Worm (Caenorhabditis elegans) whole organism, late embryonic: Measurements from ENCODE around the gene nlp-43.
A peak's percentile ranks its signal among the peaks of the same experiment; 100 is the strongest.

Experiments used
- C08G9.2 ChIP-seq: sonication (generic microtip); optimal IDR thresholded peaks from 2 replicates; lab custom pipeline; 2016; ENCODE audit warnings: mild to moderate bottlenecking, missing genetic modification characterization, moderate library complexity, missing compliant biosample characterization
- C38D4.7 ChIP-seq: fragments of 200-800 bp; sonication (Bioruptor generic); optimal IDR thresholded peaks from 2 replicates; lab custom pipeline; 2018; ENCODE audit warnings: mild to moderate bottlenecking, missing genetic modification characterization, moderate library complexity, missing compliant biosample characterization
- K02D7.2 ChIP-seq: sonication (generic microtip); optimal IDR thresholded peaks from 2 replicates; lab custom pipeline; 2017; ENCODE audit warnings: mild to moderate bottlenecking, missing genetic modification characterization, missing compliant biosample characterization
- T23F11.4 ChIP-seq: fragments of 200-800 bp; sonication (Bioruptor generic); optimal IDR thresholded peaks from 2 replicates; lab custom pipeline; 2018; ENCODE audit warnings: mild to moderate bottlenecking, missing genetic modification characterization, missing compliant biosample characterization
- Y22D7AL.16 ChIP-seq: sonication (generic microtip); optimal IDR thresholded peaks from 2 replicates; lab custom pipeline; 2016; ENCODE audit warnings: missing genetic modification characterization, missing compliant biosample characterization
- ahr-1 ChIP-seq: sonication (generic microtip); optimal IDR thresholded peaks from 2 replicates; lab custom pipeline; 2016; ENCODE audit warnings: missing genetic modification characterization, missing compliant biosample characterization
- ceh-18 ChIP-seq: sonication (generic microtip); optimal IDR thresholded peaks from 2 replicates; lab custom pipeline; 2016; ENCODE audit warnings: missing genetic modification characterization, missing compliant biosample characterization
- ceh-2 ChIP-seq: sonication (generic microtip); optimal IDR thresholded peaks from 2 replicates; lab custom pipeline; 2016; ENCODE audit warnings: missing genotype, missing genetic modification characterization, missing compliant biosample characterization
- ceh-22 ChIP-seq: sonication (generic microtip); optimal IDR thresholded peaks from 2 replicates; lab custom pipeline; 2017; ENCODE audit warnings: missing biosample characterization, missing genetic modification characterization
- ceh-24 ChIP-seq: sonication (generic microtip); optimal IDR thresholded peaks from 2 replicates; lab custom pipeline; 2016; ENCODE audit warnings: mild to moderate bottlenecking, missing genetic modification characterization, missing compliant biosample characterization
- ceh-30 ChIP-seq: fragments of 150-350 bp; optimal IDR thresholded peaks from 2 replicates; lab custom pipeline; 2014; ENCODE audit warnings: missing biosample characterization, missing genetic modification characterization
- ceh-31 ChIP-seq: sonication (generic microtip); optimal IDR thresholded peaks from 2 replicates; lab custom pipeline; 2016; ENCODE audit warnings: missing genetic modification characterization, missing compliant biosample characterization
- ceh-45 ChIP-seq: fragments of 200-800 bp; sonication (Bioruptor generic); IDR thresholded peaks from 2 replicates; pipeline ENCODE4 v1.3.6; 2022; ENCODE audit warnings: missing genetic modification reagents, missing genetic modification characterization, missing compliant biosample characterization
- ceh-48 ChIP-seq: sonication (generic microtip); optimal IDR thresholded peaks from 2 replicates; lab custom pipeline; 2016; ENCODE audit warnings: missing genetic modification characterization, inconsistent platforms, missing compliant biosample characterization
- che-1 ChIP-seq: sonication (generic microtip); optimal IDR thresholded peaks from 2 replicates; lab custom pipeline; 2016; ENCODE audit warnings: mild to moderate bottlenecking, missing genetic modification characterization, missing compliant biosample characterization
- dmd-4 ChIP-seq: sonication (generic microtip); optimal IDR thresholded peaks from 2 replicates; lab custom pipeline; 2016; ENCODE audit warnings: borderline replicate concordance, missing genetic modification characterization, missing compliant biosample characterization
- elt-2 ChIP-seq: sonication (generic microtip); optimal IDR thresholded peaks from 2 replicates; lab custom pipeline; 2016; ENCODE audit warnings: missing genetic modification reagents, missing genetic modification characterization, missing compliant biosample characterization
- elt-4 ChIP-seq: sonication (generic microtip); optimal IDR thresholded peaks from 2 replicates; lab custom pipeline; 2016; ENCODE audit warnings: missing genetic modification characterization, missing compliant biosample characterization
- ets-4 ChIP-seq: sonication (generic microtip); optimal IDR thresholded peaks from 2 replicates; lab custom pipeline; 2016; ENCODE audit warnings: missing genetic modification characterization, missing compliant biosample characterization
- eyg-1 ChIP-seq: sonication (generic microtip); optimal IDR thresholded peaks from 2 replicates; lab custom pipeline; 2016; ENCODE audit warnings: missing genotype, missing genetic modification characterization, missing compliant biosample characterization
- fax-1 ChIP-seq: sonication (generic microtip); optimal IDR thresholded peaks from 2 replicates; lab custom pipeline; 2016; ENCODE audit warnings: missing genotype, missing genetic modification characterization, missing compliant biosample characterization
- fkh-6 ChIP-seq: sonication (generic microtip); optimal IDR thresholded peaks from 2 replicates; lab custom pipeline; 2016; ENCODE audit warnings: missing genetic modification characterization, missing compliant biosample characterization
- gmeb-2 ChIP-seq: sonication (generic microtip); optimal IDR thresholded peaks from 2 replicates; lab custom pipeline; 2016; ENCODE audit warnings: missing genetic modification characterization, inconsistent platforms, missing compliant biosample characterization
- hlh-13 ChIP-seq: fragments of 200-800 bp; sonication (Bioruptor generic); optimal IDR thresholded peaks from 2 replicates; lab custom pipeline; 2018; ENCODE audit warnings: mild to moderate bottlenecking, missing genetic modification characterization, missing compliant biosample characterization
- hlh-30 ChIP-seq: sonication (generic microtip); optimal IDR thresholded peaks from 2 replicates; lab custom pipeline; 2017; ENCODE audit warnings: antibody characterized with exemption, missing genetic modification characterization, missing compliant biosample characterization; ENCODE audit not compliant: insufficient read depth
- hlh-6 ChIP-seq: sonication (generic microtip); optimal IDR thresholded peaks from 2 replicates; lab custom pipeline; 2016; ENCODE audit warnings: missing genotype, missing genetic modification characterization, missing compliant biosample characterization
- hlh-8 ChIP-seq: sonication (generic microtip); optimal IDR thresholded peaks from 2 replicates; lab custom pipeline; 2016; ENCODE audit warnings: missing genotype, missing genetic modification characterization, missing compliant biosample characterization
- lin-11 ChIP-seq: fragments of 200-800 bp; sonication (Bioruptor generic); optimal IDR thresholded peaks from 2 replicates; lab custom pipeline; 2018; ENCODE audit warnings: mild to moderate bottlenecking, missing genetic modification characterization, missing compliant biosample characterization
- mec-3 ChIP-seq: sonication (generic microtip); optimal IDR thresholded peaks from 2 replicates; lab custom pipeline; 2016; ENCODE audit warnings: borderline replicate concordance, missing genetic modification characterization, missing compliant biosample characterization
- nfya-1 ChIP-seq: sonication (generic microtip); optimal IDR thresholded peaks from 2 replicates; lab custom pipeline; 2017; ENCODE audit warnings: missing genetic modification characterization, mild to moderate bottlenecking, missing compliant biosample characterization, antibody characterized with exemption, moderate library complexity
- npax-4 ChIP-seq: sonication (generic microtip); optimal IDR thresholded peaks from 2 replicates; lab custom pipeline; 2016; ENCODE audit warnings: missing genetic modification characterization, missing compliant biosample characterization
- odd-2 ChIP-seq: sonication (generic microtip); optimal IDR thresholded peaks from 2 replicates; lab custom pipeline; 2017; ENCODE audit warnings: antibody characterized with exemption, mild to moderate bottlenecking, missing genetic modification characterization, missing compliant biosample characterization
- pag-3 ChIP-seq: sonication (generic microtip); optimal IDR thresholded peaks from 2 replicates; lab custom pipeline; 2016; ENCODE audit warnings: missing compliant biosample characterization, missing genetic modification characterization, borderline replicate concordance
- pat-9 ChIP-seq: fragments of 200-800 bp; sonication (Bioruptor generic); optimal IDR thresholded peaks from 2 replicates; lab custom pipeline; 2018; ENCODE audit warnings: mild to moderate bottlenecking, missing genetic modification characterization, moderate library complexity, missing compliant biosample characterization
- pha-4 ChIP-seq: fragments of 150-350 bp; optimal IDR thresholded peaks from 2 replicates; lab custom pipeline; 2018; ENCODE audit warnings: missing biosample characterization, missing genetic modification reagents, missing genetic modification characterization
- rnt-1 ChIP-seq: sonication (generic microtip); optimal IDR thresholded peaks from 2 replicates; lab custom pipeline; 2016; ENCODE audit warnings: missing genetic modification characterization, missing compliant biosample characterization
- sdc-2 ChIP-seq: sonication (generic microtip); optimal IDR thresholded peaks from 2 replicates; lab custom pipeline; 2016; ENCODE audit warnings: missing genotype, missing genetic modification characterization, missing compliant biosample characterization
- sox-2 ChIP-seq: fragments of 200-800 bp; sonication (Bioruptor generic); IDR thresholded peaks from 2 replicates; pipeline ENCODE4 v1.3.6; 2022; ENCODE audit warnings: missing genetic modification reagents, missing genetic modification characterization, missing compliant biosample characterization
- syd-9 ChIP-seq: sonication (generic microtip); optimal IDR thresholded peaks from 2 replicates; lab custom pipeline; 2016; ENCODE audit warnings: mild to moderate bottlenecking, missing genetic modification characterization, moderate library complexity, missing compliant biosample characterization
- unc-42 ChIP-seq: sonication (generic microtip); optimal IDR thresholded peaks from 2 replicates; lab custom pipeline; 2016; ENCODE audit warnings: missing genotype, missing genetic modification characterization, missing compliant biosample characterization
- unc-55 ChIP-seq: sonication (generic microtip); optimal IDR thresholded peaks from 2 replicates; lab custom pipeline; 2017; ENCODE audit warnings: missing biosample characterization, missing genetic modification reagents, missing genetic modification characterization
- unc-86 ChIP-seq: sonication (generic microtip); optimal IDR thresholded peaks from 2 replicates; lab custom pipeline; 2016; ENCODE audit warnings: missing genetic modification characterization, missing compliant biosample characterization
- ztf-16 ChIP-seq: sonication (generic microtip); optimal IDR thresholded peaks from 2 replicates; lab custom pipeline; 2017; ENCODE audit warnings: missing genetic modification characterization, missing compliant biosample characterization

The nlp-43 gene

DNA sequence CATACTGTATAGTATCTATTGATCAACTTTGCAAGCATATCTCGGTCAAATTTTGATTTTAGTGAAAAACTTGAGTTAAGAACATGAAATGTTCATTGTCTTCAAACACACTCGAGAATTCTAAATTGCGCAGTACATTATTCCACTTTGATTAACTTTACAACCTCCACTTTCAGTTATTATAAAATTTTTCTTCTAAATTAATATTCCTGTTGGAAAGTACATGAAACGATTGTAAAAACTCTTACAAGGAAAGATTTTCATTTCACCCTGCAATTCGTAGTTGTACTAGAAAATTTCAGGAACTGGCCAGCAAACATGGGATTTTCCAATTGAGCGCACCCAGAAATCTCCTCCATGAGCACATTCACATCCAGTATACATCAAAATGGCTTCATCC, 2.5 kb downstream of the nlp-43 start, which contains the start of gene C45G9.14:
C45G9.14 (plus strand) TSS at position 301 of the 400 bp plus-strand sequence.
- TF ChIP-seq C08G9.2 (no peak), K02D7.2 (tag; lab: Kevin White, UChicago) (no peak), elt-4 (tag; lab: Kevin White, UChicago) (no peak), fax-1 (tag; lab: Kevin White, UChicago) (no peak), unc-86 (tag; lab: Kevin White, UChicago) (no peak), che-1 (tag; lab: Kevin White, UChicago) (no peak), ceh-2 (tag; lab: Kevin White, UChicago) (no peak), sdc-2 (tag; lab: Kevin White, UChicago) (no peak), eyg-1 (tag; lab: Kevin White, UChicago) (no peak), lin-11 (tag; lab: Kevin White, UChicago) (no peak), rnt-1 (tag; lab: Kevin White, UChicago) (no peak), npax-4 (tag; lab: Kevin White, UChicago) (no peak), pag-3 (tag; lab: Kevin White, UChicago) (no peak), elt-2 (tag; lab: Kevin White, UChicago) (no peak), nfya-1 (no peak)

DNA sequence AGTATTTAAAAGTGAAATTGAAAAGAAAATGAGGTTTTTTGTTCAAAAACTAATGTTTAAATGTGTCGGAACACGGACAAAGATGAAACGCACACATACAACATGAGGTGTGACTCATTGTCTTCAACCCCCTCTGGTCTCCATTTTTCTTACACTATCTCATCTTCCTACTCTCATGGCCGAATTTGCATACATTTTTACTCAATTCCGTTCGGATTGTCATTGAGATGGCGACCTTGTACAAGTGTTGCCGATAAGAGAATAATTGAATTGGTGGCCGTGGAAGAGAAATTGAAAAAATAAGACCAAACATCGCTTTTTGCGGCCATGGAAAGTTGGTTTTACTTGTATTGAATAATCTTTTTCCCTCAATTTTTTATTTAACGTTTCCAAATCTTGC, 5.0 kb downstream of the nlp-43 start, which contains the start of gene txbp-3:
txbp-3 (minus strand) TSS at position 285 of the 400 bp plus-strand sequence.
- TF ChIP-seq odd-2 (tag; lab: Kevin White, UChicago): no peak
- no peak for TF ChIP-seq ztf-16 (tag; lab: Kevin White, UChicago)
- no peak for TF ChIP-seq ceh-45 (GFP tag; lab: Robert Waterston, UW)
- no peak for TF ChIP-seq pha-4 (tag; lab: Kevin White, UChicago)
- TF ChIP-seq mec-3: no peak
- TF ChIP-seq hlh-8 (tag; lab: Kevin White, UChicago): no peak
- 0 out of 2 replicates have a peak, but pooled peaks have one; percentile 18 for TF ChIP-seq sox-2 (GFP tag; lab: Robert Waterston, UW)
- no peak for TF ChIP-seq Y22D7AL.16 (tag; lab: Kevin White, UChicago)
- TF ChIP-seq hlh-13: no peak
- no peak for TF ChIP-seq ahr-1
- no peak for TF ChIP-seq syd-9 (tag; lab: Kevin White, UChicago)
- TF ChIP-seq T23F11.4 (GFP tag; lab: Kevin White, UChicago): no peak
- no peak for TF ChIP-seq C38D4.7
- peak; percentile 58 for TF ChIP-seq elt-2 (tag; lab: Kevin White, UChicago)
- TF ChIP-seq ets-4 (tag; lab: Kevin White, UChicago): peak; percentile 71
- no peak for TF ChIP-seq pat-9 (tag; lab: Kevin White, UChicago)
- TF ChIP-seq ceh-2 (tag; lab: Kevin White, UChicago): no peak
- TF ChIP-seq dmd-4 (tag; lab: Kevin White, UChicago): no peak
- TF ChIP-seq ceh-24: no peak
- no peak for TF ChIP-seq ceh-30 (tag; lab: Kevin White, UChicago)
- TF ChIP-seq rnt-1 (tag; lab: Kevin White, UChicago): no peak
- TF ChIP-seq unc-55 (GFP tag; lab: Kevin White, UChicago): no peak
- TF ChIP-seq fkh-6 (tag; lab: Kevin White, UChicago): no peak
- TF ChIP-seq ceh-22 (tag; lab: Kevin White, UChicago): no peak
- TF ChIP-seq hlh-6: no peak
- TF ChIP-seq che-1 (tag; lab: Kevin White, UChicago): no peak
- TF ChIP-seq nfya-1: peak; percentile 30
- TF ChIP-seq gmeb-2 (tag; lab: Kevin White, UChicago): no peak
- TF ChIP-seq hlh-30 (tag; lab: Kevin White, UChicago): peak; percentile 45
- no peak for TF ChIP-seq ceh-18
- peak; percentile 58 for TF ChIP-seq ceh-31 (tag; lab: Kevin White, UChicago)
- TF ChIP-seq pag-3 (tag; lab: Kevin White, UChicago): no peak
- no peak for TF ChIP-seq ceh-48
- peak; percentile 85 for TF ChIP-seq unc-42 (tag; lab: Kevin White, UChicago)
